Fruit fly (Drosophila melanogaster): ENCODE data around the gene CG33181.

The CG33181 gene

DNA sequence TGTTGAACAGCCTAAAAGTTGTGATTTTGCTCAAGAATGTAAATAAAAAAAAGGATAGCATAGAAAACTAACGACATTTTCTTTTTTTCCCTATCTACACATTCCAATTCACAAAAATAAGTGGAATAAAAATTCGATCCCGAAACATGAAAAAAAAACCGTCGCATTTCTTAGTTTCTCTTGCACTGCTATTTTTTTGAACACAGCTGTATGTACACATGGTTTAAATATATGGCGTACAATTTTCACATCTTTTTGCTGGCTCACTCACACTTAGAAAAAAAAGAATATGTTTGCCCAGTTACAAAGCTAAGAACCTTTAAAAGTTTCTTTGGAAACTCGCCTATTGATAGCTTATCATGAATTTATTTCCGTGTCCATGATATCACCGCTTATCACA, 28.9 kb upstream of the CG33181 start:
- TF ChIP-seq fd96Ca (GFP tag; IDR thresholded peaks at IDR 0.05) (no peak), CG9948 (tag; optimal IDR thresholded peaks at IDR 0.05) (no peak), CG4496 (GFP tag; IDR thresholded peaks at IDR 0.05) (no peak)

DNA sequence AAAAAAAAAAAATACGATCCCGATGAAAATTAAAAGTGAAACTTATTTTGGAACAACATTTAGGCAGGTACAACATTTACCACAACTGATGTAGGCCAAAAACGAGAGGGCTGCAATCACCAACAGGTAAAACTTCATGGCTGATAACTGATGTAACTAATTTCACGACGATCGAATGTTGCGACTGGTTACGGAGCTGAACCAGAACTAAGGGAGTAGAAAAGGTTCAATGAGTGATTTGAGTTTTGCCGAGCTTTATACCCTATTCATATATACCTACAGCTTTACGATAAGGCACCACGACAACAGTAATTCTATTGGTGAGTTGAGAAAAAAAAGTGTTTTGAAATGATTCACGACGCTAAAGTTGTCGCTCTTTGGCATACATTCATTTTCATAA, 28.5 kb upstream of the CG33181 start, which contains the start of gene CG15347:
Gene CG15347 (minus strand): TSS at position 213 of the 400 bp plus-strand sequence.
- TF ChIP-seq CG12605 (GFP tag; IDR thresholded peaks at IDR 0.05): no peak
- TF ChIP-seq CG9948 (tag; optimal IDR thresholded peaks at IDR 0.05): no peak
- no peak for TF ChIP-seq CG34367 (tag; optimal IDR thresholded peaks at IDR 0.05)
- no peak for TF ChIP-seq CG8301 (tag; optimal IDR thresholded peaks at IDR 0.05)
- TF ChIP-seq gl (tag; optimal IDR thresholded peaks at IDR 0.05): no peak
- TF ChIP-seq fd96Ca (GFP tag; IDR thresholded peaks at IDR 0.05): no peak

DNA sequence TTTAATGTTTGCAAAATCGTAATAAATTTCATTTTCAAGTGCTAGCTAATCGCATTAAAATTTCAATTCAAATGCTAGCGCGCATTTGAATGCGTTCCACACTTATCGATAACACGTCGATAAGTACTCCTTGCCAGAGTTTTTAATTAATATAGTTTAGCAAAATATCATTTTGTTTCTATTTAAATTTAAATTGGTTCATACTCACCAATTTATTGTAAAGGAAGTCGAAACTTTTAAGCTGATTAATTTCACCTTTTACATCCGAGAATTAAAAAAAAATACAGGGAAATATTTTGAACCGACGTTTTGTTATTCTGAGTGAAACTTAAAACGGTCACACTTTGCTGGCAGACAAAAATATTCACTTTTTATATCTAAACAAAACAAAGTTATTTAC, 28.0 kb upstream of the CG33181 start, which contains the start of gene Es2:
Gene Es2 (plus strand): TSS at position 333 of the 400 bp plus-strand sequence.
- TF ChIP-seq CG34367 (tag; optimal IDR thresholded peaks at IDR 0.05) (no peak), CG14655 (GFP tag; optimal IDR thresholded peaks at IDR 0.05) (no peak), D1 (tag; optimal IDR thresholded peaks at IDR 0.05) (peak; percentile 1), fd96Ca (GFP tag; IDR thresholded peaks at IDR 0.05) (no peak)

DNA sequence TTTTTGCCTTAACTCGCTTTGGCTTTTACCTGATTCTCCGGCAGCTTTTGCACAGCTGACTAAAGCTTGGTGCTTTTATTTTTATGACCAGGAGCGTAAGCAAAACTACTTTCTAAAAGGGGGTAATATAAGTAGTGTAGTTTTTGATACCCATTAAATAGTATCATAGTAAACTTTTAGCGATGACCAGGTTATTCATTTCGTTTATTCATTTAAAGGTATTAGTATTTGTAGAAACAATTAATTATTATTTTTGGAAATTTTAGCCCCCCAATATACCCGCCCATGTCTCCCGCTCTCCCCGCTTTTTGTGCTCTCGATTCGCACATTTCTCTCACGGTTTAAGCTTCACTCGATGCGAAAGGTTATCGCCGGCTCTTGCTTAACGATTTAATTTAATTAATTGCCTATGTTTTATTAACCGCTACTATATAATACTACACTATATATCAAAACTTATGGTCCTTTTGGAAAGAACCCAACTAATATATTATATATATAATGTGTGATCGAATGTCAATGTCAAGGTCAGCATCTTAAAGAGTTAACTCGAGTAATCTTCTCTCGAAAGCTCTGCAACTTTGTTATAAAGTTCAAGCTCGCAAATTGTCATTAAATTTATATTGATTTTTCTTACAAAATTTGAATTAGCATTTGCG, 24.6 kb upstream of the CG33181 start, which contains the start of gene Sptr:
Gene Sptr (minus strand): TSS at position 61 of the 659 bp plus-strand sequence.
- TF ChIP-seq CG32121 (GFP tag; IDR thresholded peaks at IDR 0.05): peak; percentile 93
- peak; percentile 93 for TF ChIP-seq Pif1A (GFP tag; optimal IDR thresholded peaks at IDR 0.05)
- peak; percentile 92 for TF ChIP-seq Snoo (tag; optimal IDR thresholded peaks at IDR 0.05)
- peak; percentile 94 for TF ChIP-seq CG15710 (tag; optimal IDR thresholded peaks at IDR 0.05)
- peak; percentile 89 for TF ChIP-seq fd96Ca (GFP tag; IDR thresholded peaks at IDR 0.05)
- peak; percentile 92 for TF ChIP-seq CG12605 (GFP tag; IDR thresholded peaks at IDR 0.05)
- peak; percentile 95 for TF ChIP-seq CG8159 (tag; optimal IDR thresholded peaks at IDR 0.05)
- peak; percentile 80 for TF ChIP-seq D1 (tag; optimal IDR thresholded peaks at IDR 0.05)
- TF ChIP-seq CG34367 (tag; optimal IDR thresholded peaks at IDR 0.05): peak; percentile 92
- peak; percentile 96 for TF ChIP-seq CG4496 (GFP tag; IDR thresholded peaks at IDR 0.05)
- TF ChIP-seq CG17806 (tag; optimal IDR thresholded peaks at IDR 0.05): peak; percentile 92
- peak; percentile 93 for TF ChIP-seq Pif1B (GFP tag; optimal IDR thresholded peaks at IDR 0.05)
- peak; percentile 85 for TF ChIP-seq CG13204 (GFP tag; optimal IDR thresholded peaks at IDR 0.05)
- peak; percentile 91 for TF ChIP-seq CG9948 (tag; optimal IDR thresholded peaks at IDR 0.05)
- peak; percentile 83 for TF ChIP-seq gl (tag; optimal IDR thresholded peaks at IDR 0.05)
- TF ChIP-seq CG8301 (tag; optimal IDR thresholded peaks at IDR 0.05): peak; percentile 91
- peak; percentile 64 for TF ChIP-seq EcR (GFP tag; optimal IDR thresholded peaks at IDR 0.05)
- no peak for TF ChIP-seq CG10348 (GFP tag; IDR thresholded peaks at IDR 0.05)
- peak; percentile 91 for TF ChIP-seq CG14655 (GFP tag; optimal IDR thresholded peaks at IDR 0.05)
- TF ChIP-seq rn (GFP tag; IDR thresholded peaks at IDR 0.05): peak; percentile 72
- TF ChIP-seq Ets98B (GFP tag; IDR thresholded peaks at IDR 0.05): peak; percentile 95

DNA sequence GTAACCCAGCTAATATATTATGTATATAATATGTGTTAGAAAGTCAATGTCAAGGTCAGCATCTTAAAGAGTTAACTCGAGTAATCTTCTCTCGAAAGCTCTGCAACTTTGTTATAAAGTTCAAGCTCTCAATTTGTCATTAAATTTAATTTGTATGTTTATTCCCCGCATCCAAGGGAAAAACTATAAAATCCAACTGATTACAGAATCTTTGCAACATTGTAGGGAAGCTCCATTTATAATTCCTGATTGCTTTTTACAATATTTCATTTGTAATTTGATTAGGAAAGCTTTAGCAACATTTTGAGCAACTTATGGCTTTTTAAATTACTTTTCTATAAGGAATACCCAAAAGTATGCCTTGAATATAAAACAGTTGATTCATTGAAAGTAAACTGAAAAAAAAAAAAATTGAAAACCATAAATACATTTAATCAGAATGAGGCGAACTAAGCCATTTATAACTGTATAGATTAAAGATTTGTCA, 22.4 kb upstream of the CG33181 start:
- TF ChIP-seq CG34367 (tag; optimal IDR thresholded peaks at IDR 0.05): no peak
- no peak for TF ChIP-seq CG8301 (tag; optimal IDR thresholded peaks at IDR 0.05)
- TF ChIP-seq CG32121 (GFP tag; IDR thresholded peaks at IDR 0.05): no peak

DNA sequence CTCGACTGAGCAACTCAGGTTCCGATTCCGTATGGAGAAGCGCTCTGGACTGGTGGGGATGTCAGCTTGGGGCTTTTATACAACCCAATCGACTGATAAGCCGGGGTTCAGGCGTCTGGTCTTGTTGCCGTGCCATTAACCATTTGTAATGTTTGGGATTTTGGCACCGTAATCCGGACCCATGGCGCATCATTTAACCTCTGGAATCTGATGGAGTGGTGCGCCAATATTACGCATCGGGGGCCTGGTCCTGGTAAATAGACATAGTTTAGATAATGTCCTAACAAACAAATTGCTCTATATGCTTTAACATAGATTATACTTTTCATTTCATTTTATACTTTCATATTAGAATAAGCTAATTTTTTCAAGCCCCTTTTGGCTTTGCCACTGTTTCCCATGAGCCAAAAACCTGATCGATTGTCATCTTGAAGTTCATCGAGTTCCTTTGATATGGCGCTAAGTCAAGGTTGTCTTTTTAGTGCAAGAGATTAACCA, 20.1 kb upstream of the CG33181 start, which contains the start of gene CG12116:
Gene CG12116 (minus strand): TSS at position 51 of the 498 bp plus-strand sequence.
- no peak for TF ChIP-seq CG9948 (tag; optimal IDR thresholded peaks at IDR 0.05)

DNA sequence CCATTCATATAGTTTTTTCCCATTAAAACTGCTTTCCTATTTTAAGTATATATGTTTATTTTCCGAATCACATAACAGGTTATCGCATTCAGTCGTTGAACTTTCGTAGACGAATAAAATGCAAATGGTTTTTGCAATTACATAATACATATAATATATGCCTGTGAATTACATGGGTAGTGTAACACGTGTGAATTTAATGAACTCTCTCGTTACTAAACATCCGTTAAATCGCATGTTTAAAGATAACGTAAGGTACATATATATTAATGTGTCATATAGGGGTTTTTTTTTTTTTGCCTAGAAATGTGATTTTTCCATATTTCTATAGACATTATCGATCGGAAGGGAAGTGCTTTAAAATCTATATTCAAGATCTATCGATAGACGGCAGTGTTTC, 19.5 kb upstream of the CG33181 start:
- TF ChIP-seq CG34367 (tag; optimal IDR thresholded peaks at IDR 0.05): no peak
- no peak for TF ChIP-seq CG15710 (tag; optimal IDR thresholded peaks at IDR 0.05)
- no peak for TF ChIP-seq CG8301 (tag; optimal IDR thresholded peaks at IDR 0.05)
- no peak for TF ChIP-seq CG32121 (GFP tag; IDR thresholded peaks at IDR 0.05)
- TF ChIP-seq Pif1A (GFP tag; optimal IDR thresholded peaks at IDR 0.05): no peak
- no peak for TF ChIP-seq CG13204 (GFP tag; optimal IDR thresholded peaks at IDR 0.05)

DNA sequence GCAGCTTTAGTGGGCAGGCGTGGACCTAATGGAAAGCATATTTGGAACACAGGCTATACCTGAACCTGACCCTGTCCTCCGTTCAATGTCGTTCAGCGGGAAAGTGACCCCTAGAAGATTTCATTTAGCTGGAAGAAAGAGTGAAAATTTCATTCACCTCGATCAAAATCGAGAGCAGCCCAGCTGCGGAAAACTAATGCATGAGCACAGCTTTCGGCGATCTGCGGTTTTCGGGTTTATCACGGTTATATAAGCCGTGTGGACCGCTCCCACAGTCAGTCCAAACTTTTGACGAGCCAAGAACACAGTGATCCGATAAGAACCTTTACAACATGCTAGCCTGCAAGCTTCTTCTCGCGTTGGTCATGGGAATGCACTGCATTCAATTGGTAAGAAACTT, 18.6 kb upstream of the CG33181 start, which contains the start of gene Cp7Fa:
Gene Cp7Fa (plus strand): TSS at position 301 of the 400 bp plus-strand sequence.
- TF ChIP-seq gl (tag; optimal IDR thresholded peaks at IDR 0.05): no peak
